Worm (Caenorhabditis elegans) whole organism, midembryonic: ENCODE results near the gene R186.8.

ENCODE experiments used
- T22C8.4 ChIP-seq: fragments of 200-800 bp; sonication (Bioruptor generic); IDR thresholded peaks from 2 replicates; pipeline ENCODE4 v1.3.6; 2022; ENCODE audit warnings: missing genetic modification characterization, missing compliant biosample characterization
- flt-1 ChIP-seq: fragments of 200-800 bp; sonication (Bioruptor generic); IDR thresholded peaks from 2 replicates; pipeline ENCODE4 v1.3.6; 2022; ENCODE audit warnings: missing genetic modification characterization, missing compliant biosample characterization
- klf-2 ChIP-seq: fragments of 200-800 bp; sonication (Bioruptor generic); conservative IDR thresholded peaks from 2 replicates; pipeline ENCODE4 v1.3.6; 2022; ENCODE audit warnings: missing genetic modification reagents, missing genetic modification characterization, missing compliant biosample characterization
- med-1 ChIP-seq: sonication (generic microtip); optimal IDR thresholded peaks from 2 replicates; lab custom pipeline; 2017; ENCODE audit warnings: missing genetic modification characterization, mild to moderate bottlenecking, missing compliant biosample characterization, antibody characterized with exemption, missing genetic modification reagents; ENCODE audit not compliant: insufficient read depth
- ref-1 ChIP-seq: fragments of 200-800 bp; sonication (Bioruptor generic); conservative IDR thresholded peaks from 2 replicates; pipeline ENCODE4 v1.3.6; 2022; ENCODE audit warnings: missing genetic modification reagents, missing genetic modification characterization, missing compliant biosample characterization
- ztf-29 ChIP-seq: fragments of 200-800 bp; sonication (Bioruptor generic); IDR thresholded peaks from 2 replicates; pipeline ENCODE4 v1.3.6; 2022; ENCODE audit warnings: missing genetic modification reagents, missing genetic modification characterization, missing compliant biosample characterization

ce11 chrV:12939434-12939833 lies 28.3 kb downstream of the R186.8 start, which contains the start of gene T16G1.5:
- TF ChIP-seq med-1 (no peak), klf-2 (no peak), T22C8.4 (GFP tag; lab: Robert Waterston, UW) (no peak), flt-1 (GFP tag; lab: Robert Waterston, UW) (no peak), ref-1 (GFP tag; lab: Robert Waterston, UW) (no peak), ztf-29 (no peak)
